Worm (Caenorhabditis elegans): ENCODE measurements around the gene pro-3.

DNA sequence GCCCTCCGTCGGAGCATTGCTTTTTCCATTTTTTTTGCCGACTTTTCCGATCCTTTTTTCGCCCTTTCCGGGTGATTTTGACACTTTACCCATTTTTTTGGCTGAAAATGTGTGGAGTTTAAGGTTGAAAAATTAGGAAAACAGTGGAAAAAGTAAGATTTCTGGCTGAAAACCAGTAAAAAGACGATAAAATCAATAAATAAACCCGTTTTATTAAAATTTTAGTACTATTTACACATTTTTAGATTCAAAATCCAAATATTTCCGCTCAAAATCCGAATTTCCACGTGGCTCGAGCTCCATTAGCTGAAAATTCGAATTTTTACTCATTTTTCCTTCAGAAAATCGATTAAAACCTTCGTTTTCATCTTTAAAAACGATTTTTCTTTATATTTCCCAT is at the start of gene pro-3:
- no peak for TF ChIP-seq unc-55 (GFP tag; optimal IDR thresholded peaks at IDR 0.05)
- TF ChIP-seq ceh-2 (tag; optimal IDR thresholded peaks at IDR 0.05): no peak
- no peak for TF ChIP-seq tbx-2 (tag; optimal IDR thresholded peaks at IDR 0.05)
- TF ChIP-seq pqm-1 (tag; optimal IDR thresholded peaks at IDR 0.05): no peak
- TF ChIP-seq nhr-232 (tag; optimal IDR thresholded peaks at IDR 0.05): no peak
- no peak for TF ChIP-seq C38D4.7 (GFP tag; optimal IDR thresholded peaks at IDR 0.05)
- TF ChIP-seq madf-2 (tag; optimal IDR thresholded peaks at IDR 0.05): no peak
